Worm (Caenorhabditis elegans) whole organism, L4/young adult: Measurements from ENCODE around the gene D1014.7.

Source experiments
- W03F9.2 ChIP-seq: fragments of 150-350 bp; optimal IDR thresholded peaks from 2 replicates; lab custom pipeline; 2014; ENCODE audit warnings: missing biosample characterization, missing genetic modification characterization
- dao-5 ChIP-seq: sonication (generic microtip); optimal IDR thresholded peaks from 2 replicates; lab custom pipeline; 2016; ENCODE audit warnings: missing genotype, missing genetic modification characterization, moderate library complexity, missing compliant biosample characterization
- him-1 ChIP-seq: sonication (generic microtip); optimal IDR thresholded peaks from 2 replicates; lab custom pipeline; 2016; ENCODE audit warnings: missing genotype, missing genetic modification reagents, missing genetic modification characterization, missing compliant biosample characterization

DNA sequence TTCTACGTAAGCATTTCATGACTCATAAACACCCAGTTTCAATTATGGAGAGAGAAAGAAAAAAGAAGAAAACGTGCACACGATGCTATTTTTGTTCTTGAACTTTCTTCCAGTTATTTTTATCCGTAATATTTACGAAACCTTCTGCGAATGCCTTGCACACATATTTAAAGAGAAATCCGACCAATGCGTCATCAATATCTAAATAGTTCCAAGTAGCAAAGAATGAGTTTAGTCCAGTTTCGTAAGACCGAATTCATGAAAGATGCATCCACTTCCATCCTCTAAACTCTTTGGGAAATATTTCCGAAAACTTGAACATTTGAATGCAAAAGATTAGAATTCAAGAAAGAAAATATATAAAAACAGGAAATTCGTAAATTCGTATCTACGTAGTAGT is 51.1 kb downstream of the D1014.7 start:
- TF ChIP-seq him-1 (tag; lab: Kevin White, UChicago) = no peak
- no peak for TF ChIP-seq W03F9.2 (tag; lab: Kevin White, UChicago)
- no peak for TF ChIP-seq dao-5 (tag; lab: Kevin White, UChicago)
